Fruit fly (Drosophila melanogaster): ENCODE measurements around the gene COX6CL.

The COX6CL gene

DNA sequence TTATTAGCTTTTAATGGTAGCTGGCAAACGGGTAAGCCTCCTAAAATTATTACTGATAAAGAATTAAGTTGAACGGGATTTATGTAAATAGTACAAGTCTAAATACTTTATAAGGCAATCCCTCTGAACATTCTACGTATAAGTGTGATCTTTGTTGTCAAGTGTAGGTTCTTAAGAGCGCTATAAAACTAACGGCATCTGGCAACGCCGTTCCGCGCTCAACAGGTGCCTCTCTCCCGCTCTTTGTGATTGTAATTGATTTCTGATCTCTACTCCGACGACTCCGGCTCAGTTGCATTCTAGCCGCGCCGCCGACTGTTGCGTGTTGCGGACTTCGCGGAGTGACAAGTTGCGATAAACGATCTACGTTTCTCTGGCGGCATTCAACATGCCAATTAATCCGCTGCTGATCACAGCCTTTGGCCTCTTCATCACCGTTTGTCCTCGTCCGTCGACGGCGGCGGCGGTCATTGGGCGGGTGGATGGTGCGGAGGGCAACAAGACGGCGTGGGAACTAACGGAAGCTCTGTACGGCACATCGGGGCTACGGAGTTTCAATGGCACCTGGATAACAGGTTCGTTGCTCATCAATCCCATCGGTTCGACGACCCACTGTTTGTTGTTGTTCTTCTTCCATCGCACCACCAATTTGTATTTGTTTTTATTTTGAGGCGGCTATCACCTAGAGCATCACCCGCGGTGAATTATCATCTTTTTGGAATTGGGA is 13.0 kb downstream of the COX6CL start, which contains the start of gene CG11034 (continued):
- TF ChIP-seq Opbp (GFP tag; IDR thresholded peaks at IDR 0.05; ENCODE audit: partially characterized antibody) (peak; percentile 32; the same call in 1 of the 3 replicates), CG9932 (GFP tag; IDR thresholded peaks at IDR 0.05) (peak; percentile 56), CG2120 (GFP tag; optimal IDR thresholded peaks at IDR 0.05) (peak; percentile 12), CG13287 (GFP tag; IDR thresholded peaks at IDR 0.05; ENCODE audit: partially characterized antibody) (peak; percentile 39; the same call in 1 of the 2 replicates), MBD-R2 (GFP tag; IDR thresholded peaks at IDR 0.05) (peak; percentile 12; the same call in 1 of the 2 replicates), Adf1 (GFP tag; IDR thresholded peaks at IDR 0.05) (0 out of 2 replicates have a peak, but pooled peaks have one; percentile 36), CG17385 (GFP tag; optimal IDR thresholded peaks at IDR 0.05) (peak; percentile 6), Taf1 (GFP tag; IDR thresholded peaks at IDR 0.05) (0 out of 2 replicates have a peak, but pooled peaks have one; percentile 8), Rfx (GFP tag; IDR thresholded peaks at IDR 0.05) (peak; percentile 40), Dek (tag; optimal IDR thresholded peaks at IDR 0.05) (no peak), Dll (GFP tag; IDR thresholded peaks at IDR 0.05; ENCODE audit: partially characterized antibody) (peak; percentile 8; the same call in 1 of the 4 replicates), bbx (GFP tag; IDR thresholded peaks at IDR 0.05; ENCODE audit: partially characterized antibody) (0 out of 2 replicates have a peak, but pooled peaks have one; percentile 23), CG4424 (GFP tag; optimal IDR thresholded peaks at IDR 0.05) (peak; percentile 4), CG12236 (GFP tag; optimal IDR thresholded peaks at IDR 0.05) (no peak), ind (GFP tag; optimal IDR thresholded peaks at IDR 0.05) (no peak), CG42726 (GFP tag; IDR thresholded peaks at IDR 0.05; ENCODE audit: partially characterized antibody) (peak; percentile 30; the same call in 1 of the 2 replicates), CG6791 (GFP tag; IDR thresholded peaks at IDR 0.05; ENCODE audit: partially characterized antibody) (peak; percentile 51; the same call in 1 of the 3 replicates), slbo (GFP tag; IDR thresholded peaks at IDR 0.05) (peak; percentile 29; the same call in 1 of the 2 replicates), sens (GFP tag) (peak; percentile 10), Scr (GFP tag; IDR thresholded peaks at IDR 0.05; ENCODE audit: partially characterized antibody) (peak; percentile 25; the same call in 1 of the 2 replicates), yki (optimal IDR thresholded peaks at IDR 0.05) (peak; percentile 33), CG5180 (GFP tag; optimal IDR thresholded peaks at IDR 0.05) (peak; percentile 40)

DNA sequence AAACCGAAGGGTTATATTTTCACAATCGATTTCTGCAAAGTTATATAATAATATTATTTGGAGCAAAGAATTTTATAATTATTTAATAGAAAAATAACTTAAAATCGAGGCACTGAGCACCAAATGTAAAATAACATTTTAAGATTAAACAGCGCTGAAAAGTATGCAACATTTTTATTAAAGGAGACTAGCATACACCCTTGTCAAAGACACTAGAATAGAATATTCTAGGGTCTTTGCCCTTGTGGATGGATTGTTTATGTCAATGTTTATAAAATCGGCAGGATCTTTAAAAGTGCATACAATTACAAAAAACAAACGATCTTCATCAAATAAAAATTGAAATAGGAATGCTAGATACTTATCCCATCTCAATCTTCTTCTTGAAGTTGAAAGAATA is 14.2 kb downstream of the COX6CL start:
- TF ChIP-seq CG8944 (GFP tag; optimal IDR thresholded peaks at IDR 0.05) (no peak), CG17328 (GFP tag; IDR thresholded peaks at IDR 0.05) (0 out of 2 replicates have a peak, but pooled peaks have one; percentile 11), vvl (GFP tag; IDR thresholded peaks at IDR 0.05) (peak; percentile 18; the same call in 1 of the 2 replicates), stwl (tag; optimal IDR thresholded peaks at IDR 0.05) (peak; percentile 2), CG11504 (tag; optimal IDR thresholded peaks at IDR 0.05) (peak; percentile 6), Nf-YC (tag; optimal IDR thresholded peaks at IDR 0.05) (no peak), CG7372 (GFP tag; IDR thresholded peaks at IDR 0.05) (no peak), CG11696 (GFP tag; IDR thresholded peaks at IDR 0.05) (peak; percentile 91), NK7.1 (GFP tag; optimal IDR thresholded peaks at IDR 0.05) (no peak), CG11093 (GFP tag; IDR thresholded peaks at IDR 0.05) (no peak), dm (GFP tag; optimal IDR thresholded peaks at IDR 0.05) (no peak), Pdp1 (GFP tag; optimal IDR thresholded peaks at IDR 0.05) (peak in 1 of 2 experiments; percentile 11), CG4360 (GFP tag; IDR thresholded peaks at IDR 0.05) (no peak), CG17912 (GFP tag; optimal IDR thresholded peaks at IDR 0.05) (no peak), Med (GFP tag) (peak; percentile 32), nau (GFP tag; optimal IDR thresholded peaks at IDR 0.05) (no peak), CG2712 (tag; optimal IDR thresholded peaks at IDR 0.05) (peak; percentile 30), CG17829 (tag; optimal IDR thresholded peaks at IDR 0.05) (peak; percentile 4), lbe (GFP tag; optimal IDR thresholded peaks at IDR 0.05) (peak; percentile 29), CTCF (GFP tag; optimal IDR thresholded peaks at IDR 0.05) (peak; percentile 30), CG3281 (GFP tag; optimal IDR thresholded peaks at IDR 0.05) (peak; percentile 2), CG11723 (GFP tag; optimal IDR thresholded peaks at IDR 0.05) (no peak), kni (GFP tag; optimal IDR thresholded peaks at IDR 0.05) (no peak), Blimp-1 (GFP tag; optimal IDR thresholded peaks at IDR 0.05) (peak; percentile 29)

All from whole organism, embryonic.